Worm (Caenorhabditis elegans): ENCODE results near the gene fbxa-12.

Gene fbxa-12

DNA sequence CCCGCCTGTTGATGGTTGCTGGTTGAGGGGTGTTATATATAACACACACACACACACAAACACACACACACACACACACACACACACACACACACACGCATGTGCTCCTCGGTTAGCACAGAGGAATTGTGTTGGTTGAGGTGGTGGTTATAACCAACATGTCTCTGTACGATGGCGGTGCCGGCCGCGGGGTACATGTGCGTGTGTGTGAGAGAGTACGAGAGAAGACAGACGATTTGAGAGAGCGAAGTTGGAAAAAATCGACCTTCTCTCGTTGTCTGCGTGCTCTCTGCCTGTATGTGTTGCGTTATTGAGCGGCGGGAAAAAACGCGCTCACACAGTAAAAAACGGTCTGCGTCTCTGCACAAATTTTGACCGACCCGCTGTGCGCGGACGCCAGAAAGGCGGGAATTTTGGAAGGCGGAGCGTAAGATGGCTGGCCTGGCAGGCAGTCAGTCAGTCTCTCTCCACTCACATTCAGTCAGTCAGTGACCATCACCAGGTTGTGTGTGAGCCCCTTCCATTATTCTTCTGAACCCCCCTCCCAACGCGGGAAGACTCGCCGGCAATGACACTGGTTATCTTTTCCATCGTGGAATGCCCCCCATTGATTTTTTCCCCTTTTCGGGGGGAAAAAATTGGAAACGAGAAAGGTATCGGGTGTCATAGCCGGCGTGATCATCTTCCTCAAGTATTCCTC is 47.5 kb upstream of the fbxa-12 start (continued):
- no peak for TF ChIP-seq sdz-12 (GFP tag; optimal IDR thresholded peaks at IDR 0.05)
- peak; percentile 11; the same call in 1 of the 2 replicates for TF ChIP-seq php-3 (GFP tag; IDR thresholded peaks at IDR 0.05)
- TF ChIP-seq tra-1 (GFP tag; IDR thresholded peaks at IDR 0.05), result 0 out of 2 replicates have a peak, but pooled peaks have one; percentile 7
- TF ChIP-seq pha-4 (GFP tag; IDR thresholded peaks at IDR 0.05), result peak; percentile 82
- TF ChIP-seq pha-4 (tag; optimal IDR thresholded peaks at IDR 0.05), result no peak
- peak in 1 of 2 experiments; percentile 64 for TF ChIP-seq hif-1 (tag; optimal IDR thresholded peaks at IDR 0.05)
- TF ChIP-seq Y75B8A.6 (GFP tag; IDR thresholded peaks at IDR 0.05), result 0 out of 2 replicates have a peak, but pooled peaks have one; percentile 42
- no peak for TF ChIP-seq spr-3 (GFP tag; optimal IDR thresholded peaks at IDR 0.05)
- TF ChIP-seq unc-130 (GFP tag; optimal IDR thresholded peaks at IDR 0.05), result no peak
- 0 out of 2 replicates have a peak, but pooled peaks have one; percentile 9 for TF ChIP-seq daf-8 (GFP tag; IDR thresholded peaks at IDR 0.05)
- no peak for TF ChIP-seq zfp-2 (tag; optimal IDR thresholded peaks at IDR 0.05)
- no peak for TF ChIP-seq zip-2 (tag; optimal IDR thresholded peaks at IDR 0.05)
- peak; percentile 67 for TF ChIP-seq nhr-102 (tag; optimal IDR thresholded peaks at IDR 0.05)
- TF ChIP-seq nhr-237 (tag; optimal IDR thresholded peaks at IDR 0.05), result no peak
- TF ChIP-seq nhr-6 (tag; optimal IDR thresholded peaks at IDR 0.05), result peak; percentile 59
- peak; percentile 70 for TF ChIP-seq lin-13 (GFP tag; optimal IDR thresholded peaks at IDR 0.05)
- peak; percentile 64 for TF ChIP-seq mes-2 (tag; optimal IDR thresholded peaks at IDR 0.05; ENCODE audit: poor library complexity, severe bottlenecking)
- no peak for TF ChIP-seq ceh-44 (GFP tag; IDR thresholded peaks at IDR 0.05)
- TF ChIP-seq daf-12 (tag; optimal IDR thresholded peaks at IDR 0.05), result no peak
- TF ChIP-seq nhr-11 (tag; optimal IDR thresholded peaks at IDR 0.05), result peak; percentile 56

DNA sequence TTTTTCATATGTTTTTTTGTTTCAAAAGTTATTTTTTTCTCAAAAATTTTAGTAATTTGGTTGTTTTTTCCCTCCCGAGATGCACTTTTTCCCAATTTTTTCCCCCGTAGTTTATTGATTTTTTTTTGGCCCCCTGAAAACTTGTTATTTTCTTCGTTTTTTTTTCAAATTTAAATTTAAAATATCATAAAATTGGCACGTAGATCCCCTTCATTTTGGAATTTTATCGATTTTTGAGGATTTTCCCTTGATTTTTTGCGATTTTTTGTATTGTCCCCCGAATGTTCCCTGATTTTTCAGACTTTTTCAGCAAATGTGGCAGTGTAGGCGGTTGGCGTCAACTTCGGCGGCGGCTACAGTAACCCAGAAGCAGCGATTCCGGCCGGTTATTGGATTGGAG is 21.8 kb upstream of the fbxa-12 start, which contains the start of gene C39B5.6:
C39B5.6 (plus strand) TSS at position 301 of the 400 bp plus-strand sequence.
- TF ChIP-seq hmg-1.1 (GFP tag; IDR thresholded peaks at IDR 0.05) (no peak), ceh-62 (tag; optimal IDR thresholded peaks at IDR 0.05) (no peak), zip-2 (tag; optimal IDR thresholded peaks at IDR 0.05) (no peak), ama-1 (optimal IDR thresholded peaks at IDR 0.05) (no peak), cey-2 (tag; optimal IDR thresholded peaks at IDR 0.05; ENCODE audit: borderline replicate concordance, insufficient read depth) (no peak), sdz-12 (GFP tag; optimal IDR thresholded peaks at IDR 0.05) (no peak), nhr-111 (GFP tag; optimal IDR thresholded peaks at IDR 0.05) (no peak), mdt-29 (GFP tag; IDR thresholded peaks at IDR 0.05) (no peak), ceh-28 (tag; optimal IDR thresholded peaks at IDR 0.05) (peak; percentile 16), nhr-6 (tag; optimal IDR thresholded peaks at IDR 0.05) (no peak), dmd-9 (GFP tag; IDR thresholded peaks at IDR 0.05) (no peak), rbr-2 (tag; optimal IDR thresholded peaks at IDR 0.05) (no peak), dve-1 (tag; optimal IDR thresholded peaks at IDR 0.05; ENCODE audit: insufficient read depth) (no peak), aha-1 (tag) (peak; percentile 57), Y48G9A.11 (GFP tag; IDR thresholded peaks at IDR 0.05) (no peak), spr-1 (tag; optimal IDR thresholded peaks at IDR 0.05) (no peak)

DNA sequence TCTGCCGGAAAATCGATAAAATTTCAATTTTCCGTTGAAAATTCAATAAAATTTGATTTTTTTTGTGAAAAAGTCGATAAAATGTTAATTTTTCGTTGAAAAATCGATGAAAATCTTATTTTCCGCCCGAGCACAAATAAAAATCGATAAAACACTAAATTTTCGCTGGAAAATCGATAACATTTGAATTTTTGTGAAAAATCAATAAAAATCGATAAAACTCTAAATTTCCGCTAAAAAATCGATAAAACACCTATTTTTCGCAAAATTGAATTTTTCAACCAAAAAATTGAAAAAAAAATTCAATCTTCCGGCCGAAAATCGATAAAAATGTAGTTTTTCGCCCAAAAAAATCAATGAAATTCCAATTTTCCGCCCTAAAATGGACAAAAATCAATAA is 14.4 kb upstream of the fbxa-12 start:
- TF ChIP-seq Y75B8A.6 (GFP tag; IDR thresholded peaks at IDR 0.05), result no peak
- TF ChIP-seq aha-1 (tag), result peak; percentile 37
- peak; percentile 93 for TF ChIP-seq ceh-28 (tag; optimal IDR thresholded peaks at IDR 0.05)
- no peak for TF ChIP-seq nhr-28 (tag; optimal IDR thresholded peaks at IDR 0.05)
- no peak for TF ChIP-seq rbr-2 (tag; optimal IDR thresholded peaks at IDR 0.05)

DNA sequence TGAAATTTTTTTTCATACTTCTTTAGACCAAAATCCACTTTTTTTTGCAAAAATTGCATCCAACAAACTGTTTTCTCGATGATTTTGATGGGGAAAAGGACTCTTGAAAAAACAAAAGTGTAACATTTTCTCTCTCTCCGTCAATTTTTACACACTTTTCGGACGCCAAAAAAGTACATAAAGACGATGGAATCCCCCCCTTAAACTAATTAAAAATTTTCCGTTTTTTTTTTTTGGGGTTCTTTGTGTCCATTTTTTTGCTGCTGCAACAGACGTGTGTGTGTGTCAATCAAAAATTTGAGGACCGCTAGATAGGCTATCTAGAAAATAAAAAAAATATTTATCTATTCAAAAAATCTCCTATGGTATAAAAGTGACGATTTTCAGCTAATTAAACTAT is 11.6 kb upstream of the fbxa-12 start, which contains the start of gene C39B5.5:
C39B5.5 (plus strand) TSS at position 301 of the 400 bp plus-strand sequence.
- TF ChIP-seq skn-1 (tag; optimal IDR thresholded peaks at IDR 0.05) (no peak), mep-1 (tag; optimal IDR thresholded peaks at IDR 0.05) (no peak)

All from whole organism, L4 larva.